Worm (Caenorhabditis elegans) whole organism, early embryonic: ENCODE data around the gene hgap-2.

Experiments used
- B0310.2 ChIP-seq: sonication (generic microtip); optimal IDR thresholded peaks from 2 replicates; lab custom pipeline; 2016; ENCODE audit warnings: mild to moderate bottlenecking, missing genetic modification characterization, missing compliant biosample characterization
- F13C5.2 ChIP-seq: sonication (generic microtip); optimal IDR thresholded peaks from 2 replicates; lab custom pipeline; 2017; ENCODE audit warnings: mild to moderate bottlenecking, missing genetic modification characterization, inconsistent platforms, missing compliant biosample characterization
- aly-1 ChIP-seq: sonication (generic microtip); optimal IDR thresholded peaks from 2 replicates; lab custom pipeline; 2016; ENCODE audit warnings: missing genetic modification characterization, missing compliant biosample characterization
- ama-1 ChIP-seq: fragments of 150-350 bp; optimal IDR thresholded peaks from 2 replicates; lab custom pipeline; 2014
- ceh-13 ChIP-seq: fragments of 200-800 bp; sonication (Bioruptor generic); optimal IDR thresholded peaks from 2 replicates; lab custom pipeline; 2018; ENCODE audit warnings: mild to moderate bottlenecking, missing genetic modification characterization, missing compliant biosample characterization
- ceh-36 ChIP-seq: sonication (generic microtip); optimal IDR thresholded peaks from 2 replicates; lab custom pipeline; 2016; ENCODE audit warnings: missing genetic modification characterization, inconsistent platforms, missing compliant biosample characterization
- ets-7 ChIP-seq: sonication (generic microtip); optimal IDR thresholded peaks from 2 replicates; lab custom pipeline; 2016; ENCODE audit warnings: missing genotype, missing genetic modification characterization, missing compliant biosample characterization
- flt-1 ChIP-seq: fragments of 200-800 bp; sonication (Bioruptor generic); IDR thresholded peaks from 2 replicates; pipeline ENCODE4 v1.3.6; 2022; ENCODE audit warnings: missing genetic modification characterization, missing compliant biosample characterization
- hmbx-1 ChIP-seq: sonication (generic microtip); optimal IDR thresholded peaks from 2 replicates; lab custom pipeline; 2016; ENCODE audit warnings: mild to moderate bottlenecking, missing genetic modification characterization, missing compliant biosample characterization
- hmg-4 ChIP-seq: fragments of 200-800 bp; sonication (Bioruptor generic); optimal IDR thresholded peaks from 2 replicates; lab custom pipeline; 2018; ENCODE audit warnings: mild to moderate bottlenecking, missing genetic modification characterization, missing compliant biosample characterization
- hnd-1 ChIP-seq: sonication (generic microtip); optimal IDR thresholded peaks from 2 replicates; lab custom pipeline; 2016; ENCODE audit warnings: missing genetic modification characterization, missing compliant biosample characterization
- pes-1 ChIP-seq: fragments of 200-800 bp; sonication (Bioruptor generic); IDR thresholded peaks from 2 replicates; pipeline ENCODE4 v1.3.6; 2022; ENCODE audit warnings: missing genetic modification reagents, missing genetic modification characterization, missing compliant biosample characterization
- scrt-1 ChIP-seq: fragments of 200-800 bp; sonication (Bioruptor generic); IDR thresholded peaks from 2 replicates; pipeline ENCODE4 v1.3.6; 2022; ENCODE audit warnings: missing genetic modification characterization, missing compliant biosample characterization
- sea-1 ChIP-seq: fragments of 200-800 bp; sonication (Bioruptor generic); conservative IDR thresholded peaks from 2 replicates; pipeline ENCODE4 v1.3.6; 2022; ENCODE audit warnings: missing genetic modification characterization, missing compliant biosample characterization
- tbx-11 ChIP-seq: fragments of 200-800 bp; sonication (Bioruptor generic); IDR thresholded peaks from 2 replicates; pipeline ENCODE4 v1.3.6; 2022; ENCODE audit warnings: missing genetic modification characterization, missing compliant biosample characterization
- tbx-37 ChIP-seq: fragments of 200-800 bp; sonication (Bioruptor generic); conservative IDR thresholded peaks from 2 replicates; pipeline ENCODE4 v1.3.6; 2022; ENCODE audit warnings: missing genetic modification reagents, missing genetic modification characterization, missing compliant biosample characterization
- tra-4 ChIP-seq: sonication (generic microtip); optimal IDR thresholded peaks from 2 replicates; lab custom pipeline; 2017; ENCODE audit warnings: missing genetic modification characterization, missing compliant biosample characterization

hgap-2 gene

DNA sequence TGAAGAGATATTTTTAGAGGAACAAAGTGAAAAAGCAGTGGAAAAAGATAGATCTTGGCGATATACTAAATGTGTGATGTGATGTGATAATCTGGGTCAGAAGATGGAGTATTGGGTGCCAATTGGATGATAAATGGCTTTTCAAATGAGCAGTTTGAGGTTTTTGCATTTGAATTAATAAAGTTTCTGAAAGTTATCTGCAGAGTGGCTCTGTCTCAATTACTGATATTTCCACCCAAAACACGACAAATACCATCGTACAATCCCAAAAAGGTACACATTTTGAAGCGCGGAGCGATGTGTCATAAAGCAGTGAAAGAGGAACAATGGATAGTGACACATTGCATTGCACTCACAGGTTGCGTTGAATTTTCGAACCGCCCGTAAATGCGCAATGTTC lies 45.2 kb downstream of the hgap-2 start:
- no peak for TF ChIP-seq ceh-36 (tag; lab: Kevin White, UChicago)
- TF ChIP-seq tbx-37 (GFP tag; lab: Robert Waterston, UW), result no peak
- TF ChIP-seq hmbx-1, result no peak
- no peak for TF ChIP-seq tra-4
- no peak for TF ChIP-seq ama-1 (lab: Kevin White, UChicago)
- no peak for TF ChIP-seq ceh-13 (GFP tag; lab: Kevin White, UChicago)
- no peak for TF ChIP-seq tbx-11 (GFP tag; lab: Robert Waterston, UW)
- TF ChIP-seq B0310.2 (tag; lab: Kevin White, UChicago), result no peak
- no peak for TF ChIP-seq hmg-4 (GFP tag; lab: Kevin White, UChicago)
- no peak for TF ChIP-seq ets-7
- TF ChIP-seq pes-1, result no peak
- no peak for TF ChIP-seq hnd-1 (tag; lab: Kevin White, UChicago)
- TF ChIP-seq flt-1 (GFP tag; lab: Robert Waterston, UW), result no peak
- no peak for TF ChIP-seq scrt-1 (GFP tag; lab: Robert Waterston, UW)
- no peak for TF ChIP-seq aly-1 (tag; lab: Kevin White, UChicago)

DNA sequence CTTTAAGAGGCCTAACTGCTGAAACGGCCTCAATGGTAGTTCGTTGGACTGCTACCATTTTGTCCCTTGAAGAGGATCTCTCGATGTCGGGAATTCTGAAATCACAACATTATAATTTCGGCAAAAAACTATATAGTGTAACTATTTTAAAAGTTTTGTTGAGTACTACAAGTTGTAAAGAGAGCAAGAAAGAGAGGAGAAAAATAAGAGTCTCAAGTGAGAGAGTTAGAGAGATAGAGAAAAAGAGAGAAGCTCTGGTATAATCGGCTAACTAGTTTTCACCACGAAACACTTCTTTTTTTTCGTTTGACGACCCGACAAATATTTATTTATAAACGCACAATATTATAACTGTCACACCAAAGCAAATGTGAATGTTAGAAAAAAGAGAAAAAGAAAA lies 47.1 kb downstream of the hgap-2 start, which contains the start of gene vab-9:
TSS of gene vab-9 (minus strand) at position 101 of the 400 bp plus-strand sequence.
- TF ChIP-seq tbx-37 (GFP tag; lab: Robert Waterston, UW) (no peak), ets-7 (no peak), tbx-11 (GFP tag; lab: Robert Waterston, UW) (no peak), hmg-4 (GFP tag; lab: Kevin White, UChicago) (no peak), B0310.2 (tag; lab: Kevin White, UChicago) (no peak), scrt-1 (GFP tag; lab: Robert Waterston, UW) (no peak), ama-1 (lab: Kevin White, UChicago) (no peak), ceh-13 (GFP tag; lab: Kevin White, UChicago) (no peak), aly-1 (tag; lab: Kevin White, UChicago) (no peak), hnd-1 (tag; lab: Kevin White, UChicago) (no peak), ceh-36 (tag; lab: Kevin White, UChicago) (no peak), flt-1 (GFP tag; lab: Robert Waterston, UW) (no peak), F13C5.2 (tag; lab: Kevin White, UChicago) (no peak), sea-1 (GFP tag; lab: Robert Waterston, UW) (no peak), tra-4 (no peak)

DNA sequence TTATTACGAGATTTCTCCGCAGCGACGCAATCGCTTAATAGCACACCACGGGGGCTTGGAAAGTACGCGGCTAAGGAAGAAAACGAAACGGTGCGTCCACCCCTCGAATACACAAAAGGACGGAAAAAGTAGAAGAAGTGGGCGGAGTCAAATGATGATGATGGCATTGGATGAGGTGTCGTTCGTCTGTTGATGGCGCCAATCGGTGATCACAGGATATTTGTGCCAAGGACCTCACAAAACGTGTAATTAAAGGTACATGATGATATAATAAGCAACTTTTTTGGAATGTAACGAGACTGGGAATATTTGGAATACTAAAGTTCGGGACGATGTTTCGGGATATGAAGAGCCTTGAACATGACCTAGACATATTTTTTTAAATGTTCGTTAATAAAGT lies 50.3 kb downstream of the hgap-2 start, which contains the start of gene cutl-12:
TSS of gene cutl-12 (minus strand) at position 101 of the 400 bp plus-strand sequence.
- TF ChIP-seq tra-4 (no peak), aly-1 (tag; lab: Kevin White, UChicago) (no peak), B0310.2 (tag; lab: Kevin White, UChicago) (no peak), ceh-36 (tag; lab: Kevin White, UChicago) (no peak), sea-1 (GFP tag; lab: Robert Waterston, UW) (no peak), tbx-37 (GFP tag; lab: Robert Waterston, UW) (no peak), ets-7 (no peak), F13C5.2 (tag; lab: Kevin White, UChicago) (no peak), hmg-4 (GFP tag; lab: Kevin White, UChicago) (no peak), flt-1 (GFP tag; lab: Robert Waterston, UW) (no peak), hnd-1 (tag; lab: Kevin White, UChicago) (no peak), ama-1 (lab: Kevin White, UChicago) (no peak), tbx-11 (GFP tag; lab: Robert Waterston, UW) (no peak)

DNA sequence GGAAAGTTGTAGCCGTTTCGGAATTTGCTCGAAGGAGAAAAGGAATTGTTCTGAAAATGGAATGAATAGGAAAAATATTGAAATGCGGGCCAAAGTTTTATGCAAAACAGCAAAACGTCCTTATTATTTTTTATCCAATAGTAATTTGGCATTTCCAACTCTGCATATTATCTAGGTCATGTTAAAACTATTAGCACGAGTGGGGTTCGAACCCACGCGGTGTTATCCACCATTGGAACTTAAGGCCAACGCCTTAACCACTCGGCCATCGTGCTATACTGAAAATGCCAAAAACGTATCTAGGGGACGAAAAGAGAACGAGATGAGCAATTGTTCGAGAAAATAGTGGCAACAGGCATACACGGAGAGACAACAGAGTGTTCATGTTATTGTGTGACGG lies 53.0 kb downstream of the hgap-2 start:
- TF ChIP-seq hmg-4 (GFP tag; lab: Kevin White, UChicago) (no peak), ets-7 (no peak), pes-1 (no peak), tbx-37 (GFP tag; lab: Robert Waterston, UW) (no peak), aly-1 (tag; lab: Kevin White, UChicago) (no peak), ama-1 (lab: Kevin White, UChicago) (no peak), F13C5.2 (tag; lab: Kevin White, UChicago) (no peak), hmbx-1 (no peak), flt-1 (GFP tag; lab: Robert Waterston, UW) (no peak), sea-1 (GFP tag; lab: Robert Waterston, UW) (no peak), tbx-11 (GFP tag; lab: Robert Waterston, UW) (no peak), ceh-36 (tag; lab: Kevin White, UChicago) (no peak), scrt-1 (GFP tag; lab: Robert Waterston, UW) (no peak), hnd-1 (tag; lab: Kevin White, UChicago) (no peak), B0310.2 (tag; lab: Kevin White, UChicago) (no peak), tra-4 (no peak), ceh-13 (GFP tag; lab: Kevin White, UChicago) (no peak)

DNA sequence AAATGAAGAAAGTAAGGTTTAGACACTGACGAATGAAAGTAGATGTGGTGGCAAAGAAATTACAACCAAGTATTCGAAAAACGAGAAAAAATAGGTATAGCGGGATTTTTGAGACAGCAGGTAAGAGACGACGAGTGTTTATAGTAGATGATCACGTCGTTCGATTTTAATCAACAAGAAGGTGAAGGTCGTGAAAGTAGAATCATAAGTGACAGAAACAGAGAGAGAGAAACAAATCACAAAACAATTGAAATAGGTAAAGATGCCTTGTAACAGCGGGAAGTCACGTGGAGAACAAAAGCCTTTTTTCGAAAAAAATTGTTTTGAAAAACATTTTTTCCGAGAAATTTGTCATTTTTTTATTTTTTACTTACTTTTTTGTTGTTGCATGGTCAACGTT lies 54.6 kb downstream of the hgap-2 start, which contains the start of gene T22C8.6:
TSS of gene T22C8.6 (minus strand) at position 194 of the 400 bp plus-strand sequence.
- TF ChIP-seq scrt-1 (GFP tag; lab: Robert Waterston, UW) (no peak), ama-1 (lab: Kevin White, UChicago) (no peak), hmg-4 (GFP tag; lab: Kevin White, UChicago) (no peak), aly-1 (tag; lab: Kevin White, UChicago) (no peak), F13C5.2 (tag; lab: Kevin White, UChicago) (no peak), ceh-36 (tag; lab: Kevin White, UChicago) (no peak), tra-4 (no peak)

DNA sequence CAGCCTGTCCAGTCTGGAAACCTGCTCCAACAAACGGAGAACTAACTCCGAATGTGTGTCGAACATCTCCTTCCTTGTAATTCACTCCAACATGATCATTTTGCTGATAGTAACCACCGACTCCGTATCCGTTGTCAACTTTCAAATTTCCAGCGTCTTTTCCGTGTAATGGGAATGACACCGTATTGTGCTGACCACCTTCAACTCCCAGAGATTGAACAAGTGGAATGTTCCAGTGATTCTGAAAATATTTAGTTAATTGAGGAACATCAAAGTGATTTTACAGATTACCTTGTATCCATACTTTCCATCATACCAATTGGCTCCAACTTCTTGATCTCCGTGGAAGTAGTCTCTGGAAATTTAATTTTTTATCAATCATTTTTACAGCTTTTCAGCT lies 56.8 kb downstream of the hgap-2 start:
- TF ChIP-seq B0310.2 (tag; lab: Kevin White, UChicago), result no peak

DNA sequence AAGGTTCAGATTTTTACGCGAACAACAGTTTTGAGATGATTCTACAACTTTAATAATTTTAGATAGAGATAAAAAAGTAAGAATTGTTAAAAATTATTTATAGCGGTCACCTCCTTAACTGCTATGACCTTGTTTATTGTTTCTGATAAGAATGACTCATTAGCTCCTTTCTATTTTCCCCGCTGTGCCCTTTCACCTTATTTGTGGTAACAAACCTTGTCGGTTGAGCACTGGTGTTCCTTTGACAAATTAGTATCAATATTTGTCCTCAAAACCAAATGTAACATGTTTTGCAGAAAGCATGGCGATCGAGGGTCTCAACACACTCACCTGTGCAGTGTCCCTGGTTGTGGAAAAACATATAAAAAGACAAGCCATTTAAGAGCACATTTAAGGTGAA lies 58.1 kb downstream of the hgap-2 start:
- TF ChIP-seq sea-1 (GFP tag; lab: Robert Waterston, UW) (no peak), hmbx-1 (no peak)
